Fruit fly (Drosophila melanogaster): ENCODE results near the gene Srx.

Srx gene

dm6 chrX:17830211-17830616 is 26.6 kb upstream of the Srx start (continued):
- TF ChIP-seq tin (GFP tag; optimal IDR thresholded peaks at IDR 0.05) (no peak), Spps (tag; optimal IDR thresholded peaks at IDR 0.05) (no peak), HLHmδ (GFP tag; optimal IDR thresholded peaks at IDR 0.05) (no peak), CG5953 (GFP tag; IDR thresholded peaks at IDR 0.05) (no peak), CG17829 (tag; optimal IDR thresholded peaks at IDR 0.05) (no peak), sna (GFP tag; IDR thresholded peaks at IDR 0.05; ENCODE audit: partially characterized antibody) (no peak), exex (tag; optimal IDR thresholded peaks at IDR 0.05) (no peak), CG8388 (GFP tag; optimal IDR thresholded peaks at IDR 0.05) (no peak), gsb-n (tag; optimal IDR thresholded peaks at IDR 0.05) (peak; percentile 6), CG3847 (GFP tag; IDR thresholded peaks at IDR 0.05) (no peak), Opbp (GFP tag; IDR thresholded peaks at IDR 0.05; ENCODE audit: partially characterized antibody) (no peak), trem (tag; optimal IDR thresholded peaks at IDR 0.05) (peak; percentile 6), CG10147 (GFP tag; optimal IDR thresholded peaks at IDR 0.05) (no peak), CG1603 (tag; optimal IDR thresholded peaks at IDR 0.05) (no peak), zen2 (GFP tag; IDR thresholded peaks at IDR 0.05; ENCODE audit: partially characterized antibody) (no peak), caup (GFP tag; optimal IDR thresholded peaks at IDR 0.05; ENCODE audit: severe bottlenecking) (no peak), CG14050 (GFP tag; IDR thresholded peaks at IDR 0.05) (no peak), CG7357 (GFP tag; IDR thresholded peaks at IDR 0.05) (no peak), ato (GFP tag; IDR thresholded peaks at IDR 0.05; ENCODE audit: partially characterized antibody) (no peak), MBD-R2 (GFP tag; IDR thresholded peaks at IDR 0.05) (no peak), wdn (GFP tag; IDR thresholded peaks at IDR 0.05) (no peak), tll (GFP tag; optimal IDR thresholded peaks at IDR 0.05) (peak; percentile 65 to 79), zfh2 (GFP tag; optimal IDR thresholded peaks at IDR 0.05) (no peak), Six4 (GFP tag; optimal IDR thresholded peaks at IDR 0.05) (no peak), fd96Cb (tag; optimal IDR thresholded peaks at IDR 0.05) (no peak), sim (GFP tag; IDR thresholded peaks at IDR 0.05) (no peak), CG15011 (GFP tag; optimal IDR thresholded peaks at IDR 0.05) (peak; percentile 33), CG2712 (tag; optimal IDR thresholded peaks at IDR 0.05) (peak; percentile 45), shn (GFP tag; optimal IDR thresholded peaks at IDR 0.05) (peak; percentile 0), Xbp1 (GFP tag; optimal IDR thresholded peaks at IDR 0.05) (peak; percentile 7), BEAF-32 (GFP tag; optimal IDR thresholded peaks at IDR 0.05) (no peak), Dek (tag; optimal IDR thresholded peaks at IDR 0.05) (no peak), CrebB (tag; optimal IDR thresholded peaks at IDR 0.05) (no peak), Fer2 (tag; optimal IDR thresholded peaks at IDR 0.05) (no peak), ab (GFP tag; optimal IDR thresholded peaks at IDR 0.05) (peak; percentile 28), CG2199 (GFP tag; IDR thresholded peaks at IDR 0.05) (0 out of 3 replicates have a peak, but pooled peaks have one; percentile 8), CG18619 (GFP tag; optimal IDR thresholded peaks at IDR 0.05) (no peak), Sry-β (GFP tag; optimal IDR thresholded peaks at IDR 0.05) (no peak), gro (GFP tag; optimal IDR thresholded peaks at IDR 0.05) (no peak), lov (optimal IDR thresholded peaks at IDR 0.05) (no peak), lov (GFP tag; IDR thresholded peaks at IDR 0.05) (no peak), CG11398 (GFP tag; optimal IDR thresholded peaks at IDR 0.05) (no peak), Mrtf (GFP tag; IDR thresholded peaks at IDR 0.05) (no peak), chinmo (GFP tag; IDR thresholded peaks at IDR 0.05; ENCODE audit: partially characterized antibody) (no peak), pzg (GFP tag; optimal IDR thresholded peaks at IDR 0.05) (no peak), CG31224 (GFP tag; IDR thresholded peaks at IDR 0.05) (no peak), hbn (GFP tag; IDR thresholded peaks at IDR 0.05; ENCODE audit: partially characterized antibody) (no peak), Adf1 (GFP tag; IDR thresholded peaks at IDR 0.05) (no peak), ERR (GFP tag; optimal IDR thresholded peaks at IDR 0.05) (no peak), unpg (GFP tag; optimal IDR thresholded peaks at IDR 0.05) (no peak), ase (GFP tag; IDR thresholded peaks at IDR 0.05) (no peak)
